Fruit fly (Drosophila melanogaster) S2 (cell line): ENCODE data around the gene Uba2.

ENCODE experiments used
- CG8478 ChIP-seq: fragments of >200 bp; optimal IDR thresholded peaks from 2 replicates; lab custom pipeline; 2018
- CTCF ChIP-seq, 2 experiments: fragments of >200 bp; optimal IDR thresholded peaks; 2 replicates each; lab custom pipeline; 2018

The Uba2 gene

DNA sequence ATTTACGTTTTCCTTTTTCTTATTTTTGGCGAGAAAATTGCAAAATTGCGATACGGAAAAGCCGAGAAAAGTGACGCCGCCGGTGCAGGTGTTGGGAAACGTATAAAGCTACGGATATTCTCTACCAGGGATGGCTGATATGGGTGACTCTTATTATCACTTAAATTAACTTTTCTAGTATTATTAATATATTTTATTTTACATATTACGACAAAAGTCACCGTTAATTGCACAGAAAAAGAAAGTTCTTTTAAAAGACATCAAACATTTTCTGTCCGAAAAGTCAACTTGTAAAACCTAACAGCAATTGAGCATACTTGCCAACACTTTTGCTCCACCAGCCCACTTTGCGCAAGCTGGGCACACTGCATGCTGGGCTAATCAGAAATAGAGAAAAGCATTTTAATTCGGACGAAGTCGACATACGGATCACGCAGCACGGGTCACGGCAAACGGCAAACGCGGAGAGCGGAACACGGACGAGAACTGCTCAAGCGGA, at the start of gene Uba2, which contains the start of gene Cds:
Gene Uba2 (minus strand): TSS at position 107 of the 499 bp plus-strand sequence.
Gene Cds (plus strand): TSS at position 51 of the 499 bp plus-strand sequence.
- TF ChIP-seq CG8478 (lab: Kevin White, UChicago) (no peak), CTCF (optimal IDR thresholded peaks at IDR 0.05; lab: Kevin White, UChicago) (no peak)

DNA sequence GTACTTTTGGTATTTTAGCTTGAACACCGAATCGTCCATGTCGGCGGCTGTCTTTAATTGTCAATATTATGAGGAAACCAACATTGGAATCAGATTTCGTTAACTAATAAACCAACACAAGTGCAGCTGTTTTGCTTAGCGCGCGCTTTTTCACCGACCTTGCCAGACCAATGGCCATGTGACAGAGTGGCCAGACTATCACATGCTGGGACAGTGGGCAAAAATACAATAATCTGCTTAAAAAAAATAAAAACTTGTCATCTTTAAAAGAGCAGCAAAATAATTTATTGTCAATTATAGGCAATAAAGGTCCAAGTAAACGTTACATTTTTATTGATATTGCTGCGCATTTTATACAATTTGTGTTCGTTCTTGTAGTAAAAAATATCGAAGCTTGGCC, 48.2 kb upstream of the Uba2 start, which contains the start of gene RecQ4:
Gene RecQ4 (minus strand): TSS at position 161 of the 400 bp plus-strand sequence.
- no peak for TF ChIP-seq CTCF (optimal IDR thresholded peaks at IDR 0.05; lab: Kevin White, UChicago)
- no peak for TF ChIP-seq CG8478 (lab: Kevin White, UChicago)

DNA sequence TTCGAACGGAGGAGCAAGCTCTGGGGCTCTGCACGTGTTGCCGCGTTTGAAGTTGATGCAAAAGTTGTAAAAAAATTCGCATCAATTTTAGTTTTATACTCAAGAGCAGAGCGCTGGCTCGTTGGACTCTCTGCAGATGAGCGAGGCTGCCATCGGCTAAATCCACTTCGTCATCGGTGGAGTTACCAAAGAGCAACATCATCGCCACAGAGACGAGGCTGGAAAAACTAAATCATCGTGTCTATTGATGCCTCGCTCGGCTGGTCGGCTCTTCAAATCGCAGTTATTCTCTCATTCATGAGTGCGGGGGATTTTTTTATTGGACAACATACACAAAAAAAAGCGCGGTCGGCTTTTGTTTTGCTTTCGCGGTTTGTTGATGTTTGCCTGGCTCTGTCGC, 37.8 kb upstream of the Uba2 start, which contains the start of gene CG13675:
Gene CG13675 (minus strand): TSS at position 83 of the 400 bp plus-strand sequence.
- TF ChIP-seq CTCF (optimal IDR thresholded peaks at IDR 0.05; lab: Kevin White, UChicago) (no peak), CG8478 (lab: Kevin White, UChicago) (no peak)

DNA sequence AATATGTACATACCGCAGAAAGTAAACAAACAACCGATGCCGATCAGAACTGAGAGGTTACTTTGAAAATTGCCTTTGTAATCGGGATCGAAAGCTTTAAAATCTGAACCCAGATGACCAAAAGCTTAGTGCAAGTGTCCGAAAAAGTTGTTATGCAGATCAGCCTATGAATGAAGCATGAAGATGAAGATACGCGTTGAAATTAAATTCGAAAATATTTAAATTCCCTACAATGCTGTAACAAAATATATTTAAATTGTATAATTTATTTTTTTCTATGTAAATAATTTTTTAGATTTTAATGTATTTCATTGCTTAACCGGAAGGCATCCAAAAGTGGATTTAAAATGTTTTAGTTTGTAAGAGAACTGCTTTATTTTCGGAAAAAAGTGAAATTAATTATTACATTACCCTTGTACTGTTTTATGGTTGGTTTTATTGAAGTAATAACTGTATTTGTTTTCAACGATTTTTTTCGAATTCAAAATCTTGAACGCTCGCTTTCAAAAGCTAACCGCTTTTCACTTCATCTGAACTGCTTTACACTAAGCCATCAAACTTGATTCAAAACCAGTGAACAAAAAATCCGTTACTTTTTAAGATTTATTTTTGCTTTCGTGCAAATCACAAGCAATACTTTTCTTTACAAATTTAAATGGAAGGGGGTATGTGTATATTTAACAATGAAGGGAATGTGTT, 32.3 kb upstream of the Uba2 start, which contains the start of gene CG43886:
Gene CG43886 (minus strand): TSS at position 51 of the 699 bp plus-strand sequence.
- no peak for TF ChIP-seq CTCF (optimal IDR thresholded peaks at IDR 0.05; lab: Kevin White, UChicago)
- TF ChIP-seq CG8478 (lab: Kevin White, UChicago): no peak

DNA sequence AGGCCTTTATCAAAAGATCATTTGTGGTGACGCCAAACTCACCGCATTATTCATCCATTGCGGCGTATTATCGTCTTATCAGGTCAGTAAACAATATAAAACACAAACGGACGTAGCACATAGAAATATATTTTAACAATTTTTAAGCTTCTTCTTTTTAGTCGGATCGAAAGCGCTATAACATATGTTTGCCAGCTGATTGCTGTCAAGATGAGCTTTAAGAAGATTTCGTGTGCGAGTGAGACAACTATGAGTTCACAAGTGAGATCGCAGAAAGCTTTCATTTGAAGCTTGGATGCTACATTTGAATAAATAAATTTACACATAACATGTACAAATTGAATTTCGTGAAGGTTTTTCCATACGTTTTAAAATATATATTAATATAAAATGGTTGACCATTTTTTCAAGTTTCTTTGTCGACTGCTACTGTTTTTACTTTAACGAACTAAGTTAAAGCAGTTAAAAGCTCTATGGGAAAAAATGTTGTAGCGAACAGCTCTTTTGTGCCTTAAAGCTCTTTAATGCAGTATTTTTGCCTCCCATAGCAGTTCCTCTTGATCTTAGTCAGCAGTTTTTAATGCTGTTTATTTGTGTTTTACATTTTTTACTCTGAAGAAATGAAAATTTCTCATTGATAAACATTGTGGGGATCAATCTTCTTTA, 31.2 kb upstream of the Uba2 start, which contains the start of gene CG42445:
Gene CG42445 (minus strand): TSS at position 186 of the 666 bp plus-strand sequence.
- no peak for TF ChIP-seq CTCF (optimal IDR thresholded peaks at IDR 0.05; lab: Kevin White, UChicago)
- TF ChIP-seq CG8478 (lab: Kevin White, UChicago): no peak

DNA sequence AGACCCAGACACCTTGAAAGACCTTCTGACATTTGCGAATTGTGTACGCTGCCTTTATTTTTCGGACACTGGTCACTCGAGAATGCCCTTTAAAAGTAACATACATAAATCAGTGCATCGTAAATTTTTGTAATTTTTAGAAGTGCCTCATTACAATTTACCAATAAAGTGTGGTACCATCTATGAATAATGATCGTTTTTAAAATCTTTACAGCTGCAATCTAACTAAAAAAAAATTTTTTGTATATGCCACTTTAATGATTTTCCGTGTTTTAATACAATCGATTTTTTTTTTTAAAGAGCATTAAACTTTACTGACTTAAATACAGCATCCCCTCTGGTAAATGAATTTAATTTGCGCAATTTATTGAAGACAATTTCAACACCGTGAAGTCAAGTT, 29.5 kb upstream of the Uba2 start:
- TF ChIP-seq CTCF (optimal IDR thresholded peaks at IDR 0.05; lab: Kevin White, UChicago) (no peak), CG8478 (lab: Kevin White, UChicago) (no peak)

DNA sequence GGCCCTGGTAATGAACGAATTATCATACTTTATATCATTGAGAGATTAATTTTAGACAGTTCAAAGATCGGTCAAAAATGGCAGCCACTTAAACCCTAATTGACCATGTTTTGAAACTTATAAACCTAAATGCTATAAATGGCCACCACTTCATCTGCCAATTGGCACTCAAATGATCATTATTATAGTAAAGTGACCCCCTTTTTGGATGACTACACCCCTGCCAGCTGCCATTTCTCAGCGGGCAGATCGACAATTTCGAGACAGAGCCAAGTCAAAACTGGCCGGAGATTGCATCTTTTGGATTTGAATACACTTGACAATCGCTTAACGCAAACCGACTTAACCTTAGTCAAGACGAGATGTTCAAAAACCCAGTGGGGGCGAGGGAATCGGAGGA, 28.6 kb upstream of the Uba2 start:
- TF ChIP-seq CTCF (optimal IDR thresholded peaks at IDR 0.05; lab: Kevin White, UChicago) (no peak), CG8478 (lab: Kevin White, UChicago) (no peak)

DNA sequence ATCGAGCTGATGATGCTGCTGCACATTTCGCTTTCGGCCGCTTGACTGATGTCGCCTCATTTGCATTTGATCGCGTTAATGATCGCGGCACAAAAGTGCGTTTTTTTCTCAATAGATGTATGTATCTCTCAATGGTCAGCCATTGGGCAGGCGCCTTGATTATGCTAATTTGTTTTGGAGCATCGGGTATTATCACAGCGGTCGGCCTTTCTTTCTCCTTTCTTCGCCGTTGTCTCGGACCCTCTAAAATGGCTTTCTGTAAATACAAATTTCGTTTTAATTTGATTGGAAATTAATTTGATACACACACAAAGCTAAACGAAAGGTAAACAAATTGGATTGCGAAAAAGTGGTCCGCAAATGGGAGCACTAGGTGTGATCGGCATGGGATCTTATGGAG, 27.7 kb upstream of the Uba2 start:
- TF ChIP-seq CTCF (optimal IDR thresholded peaks at IDR 0.05; lab: Kevin White, UChicago): no peak
- no peak for TF ChIP-seq CG8478 (lab: Kevin White, UChicago)

DNA sequence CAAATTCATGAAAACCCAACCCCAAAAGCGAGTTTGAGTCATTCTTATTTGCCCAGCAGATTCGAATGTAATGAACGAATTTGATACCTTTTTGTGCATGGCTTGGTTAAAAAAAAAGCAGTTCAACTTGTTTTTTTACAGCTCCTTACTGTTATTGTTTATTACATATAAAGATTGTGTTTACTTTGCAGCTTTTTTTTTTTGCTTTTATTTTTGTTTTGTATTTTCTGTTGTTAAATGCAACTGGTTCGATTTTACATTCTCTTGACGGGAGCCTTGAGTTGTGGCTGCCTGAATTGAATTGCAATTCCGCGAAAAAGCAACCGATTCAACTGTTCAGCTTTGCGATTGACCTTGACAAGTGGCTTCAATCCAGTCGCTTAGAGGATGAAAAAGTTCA, 26.9 kb upstream of the Uba2 start:
- TF ChIP-seq CG8478 (lab: Kevin White, UChicago): no peak
- no peak for TF ChIP-seq CTCF (optimal IDR thresholded peaks at IDR 0.05; lab: Kevin White, UChicago)

DNA sequence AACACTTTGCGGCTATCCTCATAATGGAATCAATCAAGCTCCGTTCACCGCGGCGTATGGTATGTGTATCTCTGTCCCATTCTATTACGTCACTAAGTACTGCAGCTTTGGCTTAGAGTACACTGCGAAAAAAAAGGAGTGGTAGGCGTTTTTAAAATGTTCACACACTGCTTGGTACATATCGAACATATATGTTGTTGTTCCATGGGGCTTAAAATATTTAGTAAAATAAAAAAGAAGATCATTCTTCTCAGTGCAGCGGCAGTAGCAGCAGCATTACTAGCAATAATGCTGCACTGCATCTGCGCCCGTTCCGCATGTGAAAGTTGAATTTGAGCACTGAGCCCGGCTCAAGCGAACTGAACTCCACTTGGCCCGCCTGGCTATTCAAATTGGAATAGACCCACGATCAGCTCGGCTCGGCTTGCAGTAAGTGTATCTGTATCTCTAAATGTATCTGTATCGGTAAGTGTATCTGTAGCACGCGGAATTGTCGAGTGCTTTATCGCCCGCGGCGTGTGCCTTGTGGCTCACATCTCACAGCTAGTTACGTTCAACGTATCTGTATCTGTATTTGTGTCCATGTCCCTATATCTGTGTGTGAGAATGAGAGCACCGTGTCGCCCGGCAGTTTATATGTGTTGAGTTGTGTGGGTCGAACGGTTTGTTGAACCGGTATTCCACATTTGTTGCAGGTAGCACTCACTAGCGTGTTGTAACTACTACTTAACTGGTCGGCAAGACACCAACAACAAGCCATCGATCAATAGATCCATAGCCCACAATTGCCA, 25.8 kb upstream of the Uba2 start:
- TF ChIP-seq CTCF (optimal IDR thresholded peaks at IDR 0.05; lab: Kevin White, UChicago): no peak

DNA sequence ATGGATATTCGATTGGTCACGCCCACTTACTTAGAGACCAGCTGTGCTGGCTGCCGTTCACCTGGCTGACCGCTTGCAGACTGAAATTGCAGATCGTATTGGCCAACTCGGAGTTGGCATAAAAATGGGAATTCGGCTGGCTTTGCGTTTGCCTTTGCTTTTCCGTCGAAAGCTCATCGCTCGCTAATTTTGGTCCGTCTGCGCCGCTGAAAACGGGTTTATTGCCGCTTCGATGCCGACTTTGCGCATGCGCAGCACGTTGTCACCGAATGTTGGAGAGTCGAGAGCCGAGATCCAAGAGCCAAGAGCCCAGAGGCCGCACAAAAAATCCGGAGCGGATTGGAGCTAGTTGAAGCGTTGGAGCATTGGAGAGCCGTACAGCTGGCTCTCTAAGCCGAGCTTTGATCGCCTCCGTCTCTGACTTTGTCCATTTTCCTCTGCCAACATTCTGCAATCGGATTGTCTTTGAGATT, 24.1 kb upstream of the Uba2 start, which contains the start of gene CG13676:
Gene CG13676 (minus strand): TSS at position 87 of the 473 bp plus-strand sequence.
- TF ChIP-seq CG8478 (lab: Kevin White, UChicago) (no peak), CTCF (optimal IDR thresholded peaks at IDR 0.05; lab: Kevin White, UChicago) (no peak)

DNA sequence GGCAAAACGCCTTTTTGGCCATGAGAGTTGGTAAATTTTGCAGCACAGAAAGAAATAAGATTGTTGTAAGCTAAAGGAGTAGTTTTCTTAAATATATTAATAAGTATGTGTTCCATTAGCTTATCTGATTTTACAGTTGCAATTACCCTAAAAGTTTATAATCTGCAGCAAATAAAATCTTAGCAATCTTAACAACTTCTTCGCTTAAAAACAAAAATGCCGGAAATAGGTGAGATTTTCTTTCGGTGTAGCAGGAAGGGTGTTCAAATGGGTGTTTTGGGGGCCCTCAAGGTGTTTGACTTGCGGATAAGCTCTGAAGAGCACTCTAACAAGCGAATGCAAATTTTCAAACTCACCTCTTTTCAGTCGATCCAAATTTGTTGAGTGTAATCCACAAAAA, 23.2 kb upstream of the Uba2 start:
- TF ChIP-seq CTCF (optimal IDR thresholded peaks at IDR 0.05; lab: Kevin White, UChicago): no peak
- TF ChIP-seq CG8478 (lab: Kevin White, UChicago): no peak

DNA sequence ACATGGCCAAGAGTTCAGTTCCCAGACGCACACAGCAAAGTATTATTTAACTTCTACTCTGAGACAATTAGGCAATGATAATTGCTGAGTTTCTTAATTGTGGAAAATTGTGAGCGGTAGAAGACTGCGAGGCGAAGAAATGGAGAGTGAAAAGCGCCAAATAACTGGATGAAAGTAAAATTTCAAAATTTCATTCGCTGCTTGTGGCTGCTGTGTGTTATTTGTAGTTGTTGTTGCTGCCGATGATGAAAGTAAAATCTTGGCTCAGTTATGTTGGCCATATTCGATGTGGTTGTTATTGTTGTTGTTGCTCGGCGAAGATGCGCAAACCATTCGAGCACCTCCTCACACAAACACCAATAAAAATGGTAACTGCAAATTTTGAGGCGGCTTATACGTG, 22.7 kb upstream of the Uba2 start:
- TF ChIP-seq CG8478 (lab: Kevin White, UChicago) (no peak), CTCF (optimal IDR thresholded peaks at IDR 0.05; lab: Kevin White, UChicago) (no peak)

DNA sequence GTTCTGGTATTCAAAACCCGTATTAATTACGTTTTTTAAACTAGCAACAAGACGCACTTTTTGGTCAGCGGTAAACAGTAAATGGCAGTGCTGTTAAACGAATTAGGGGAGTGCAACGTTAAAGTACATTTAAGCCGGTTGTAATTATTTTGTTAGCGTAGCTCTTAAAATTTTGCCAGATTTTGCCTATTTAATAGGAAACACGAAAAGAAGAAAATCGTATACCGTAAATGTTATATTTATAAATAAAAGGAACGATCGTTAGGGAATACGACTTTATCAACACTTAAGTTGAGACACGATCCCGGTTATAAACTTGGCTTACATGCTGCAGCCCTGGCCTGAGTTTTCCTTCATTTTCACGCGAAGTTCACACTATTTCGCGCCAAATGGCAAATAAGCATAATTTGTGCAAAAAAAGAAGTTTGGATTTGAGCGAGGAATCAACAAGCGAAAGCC, 9.9 kb upstream of the Uba2 start, which contains the start of the genes Setx and mus301:
Gene Setx (minus strand): TSS at position 51 of the 459 bp plus-strand sequence.
Gene mus301 (plus strand): TSS at position 361 of the 459 bp plus-strand sequence.
- no peak for TF ChIP-seq CG8478 (lab: Kevin White, UChicago)
- TF ChIP-seq CTCF (optimal IDR thresholded peaks at IDR 0.05; lab: Kevin White, UChicago): peak in 1 of 2 experiments; percentile 24
